Worm (Caenorhabditis elegans): ENCODE measurements around the gene R08E5.4.

DNA sequence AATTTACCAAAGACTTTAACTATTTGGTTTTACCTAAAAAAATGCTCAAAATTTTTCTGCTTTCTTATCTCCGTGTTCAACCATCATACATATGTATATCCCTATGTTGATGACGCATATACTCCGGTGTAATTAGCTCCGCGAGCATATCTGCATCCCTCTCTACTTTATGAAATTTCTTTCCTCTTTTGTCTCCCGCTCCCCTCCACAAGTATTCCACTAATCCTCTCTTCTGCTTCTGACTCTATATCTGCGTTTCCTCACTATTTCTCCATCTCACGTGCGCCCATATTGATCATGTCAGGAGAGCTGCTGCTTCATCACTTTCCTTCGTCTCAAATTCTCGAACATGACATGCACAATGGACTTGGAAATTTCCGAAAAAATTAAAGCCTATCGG is 46.6 kb downstream of the R08E5.4 start, which contains the start of gene H10D18.1:
- TF ChIP-seq alr-1 (tag; optimal IDR thresholded peaks at IDR 0.05; ENCODE audit: borderline replicate concordance) = no peak
- TF ChIP-seq ceh-63 (GFP tag; optimal IDR thresholded peaks at IDR 0.05) = no peak
- TF ChIP-seq nhr-76 (tag; optimal IDR thresholded peaks at IDR 0.05) = no peak
- TF ChIP-seq Y116A8C.19 (tag; optimal IDR thresholded peaks at IDR 0.05; ENCODE audit: borderline replicate concordance) = no peak
- no peak for TF ChIP-seq grh-1 (GFP tag; IDR thresholded peaks at IDR 0.05)
- TF ChIP-seq hlh-17 (GFP tag; optimal IDR thresholded peaks at IDR 0.05; ENCODE audit: borderline replicate concordance) = no peak
- TF ChIP-seq unc-30 (tag; optimal IDR thresholded peaks at IDR 0.05) = no peak
- no peak for TF ChIP-seq nhr-84 (tag; optimal IDR thresholded peaks at IDR 0.05)
